Worm (Caenorhabditis elegans) whole organism, late embryonic: ENCODE data around the gene lin-25.

Experiments used
- ama-1 ChIP-seq: fragments of 150-350 bp; optimal IDR thresholded peaks from 2 replicates; lab custom pipeline; 2014
- ceh-45 ChIP-seq: fragments of 200-800 bp; sonication (Bioruptor generic); IDR thresholded peaks from 2 replicates; pipeline ENCODE4 v1.3.6; 2022; ENCODE audit warnings: missing genetic modification reagents, missing genetic modification characterization, missing compliant biosample characterization
- elt-2 ChIP-seq: sonication (generic microtip); optimal IDR thresholded peaks from 2 replicates; lab custom pipeline; 2016; ENCODE audit warnings: missing genetic modification reagents, missing genetic modification characterization, missing compliant biosample characterization
- fax-1 ChIP-seq: sonication (generic microtip); optimal IDR thresholded peaks from 2 replicates; lab custom pipeline; 2016; ENCODE audit warnings: missing genotype, missing genetic modification characterization, missing compliant biosample characterization
- fkh-10 ChIP-seq: fragments of 150-350 bp; optimal IDR thresholded peaks from 2 replicates; lab custom pipeline; 2014; ENCODE audit warnings: missing biosample characterization, missing genetic modification reagents, missing genetic modification characterization
- hlh-13 ChIP-seq: fragments of 200-800 bp; sonication (Bioruptor generic); optimal IDR thresholded peaks from 2 replicates; lab custom pipeline; 2018; ENCODE audit warnings: mild to moderate bottlenecking, missing genetic modification characterization, missing compliant biosample characterization
- lin-11 ChIP-seq: fragments of 200-800 bp; sonication (Bioruptor generic); optimal IDR thresholded peaks from 2 replicates; lab custom pipeline; 2018; ENCODE audit warnings: mild to moderate bottlenecking, missing genetic modification characterization, missing compliant biosample characterization
- nfya-1 ChIP-seq: sonication (generic microtip); optimal IDR thresholded peaks from 2 replicates; lab custom pipeline; 2017; ENCODE audit warnings: missing genetic modification characterization, mild to moderate bottlenecking, missing compliant biosample characterization, antibody characterized with exemption, moderate library complexity
- pag-3 ChIP-seq: sonication (generic microtip); optimal IDR thresholded peaks from 2 replicates; lab custom pipeline; 2016; ENCODE audit warnings: missing compliant biosample characterization, missing genetic modification characterization, borderline replicate concordance
- unc-55 ChIP-seq: sonication (generic microtip); optimal IDR thresholded peaks from 2 replicates; lab custom pipeline; 2017; ENCODE audit warnings: missing biosample characterization, missing genetic modification reagents, missing genetic modification characterization
- unc-86 ChIP-seq: sonication (generic microtip); optimal IDR thresholded peaks from 2 replicates; lab custom pipeline; 2016; ENCODE audit warnings: missing genetic modification characterization, missing compliant biosample characterization
- ztf-16 ChIP-seq: sonication (generic microtip); optimal IDR thresholded peaks from 2 replicates; lab custom pipeline; 2017; ENCODE audit warnings: missing genetic modification characterization, missing compliant biosample characterization

- TF ChIP-seq hlh-13 (GFP tag; lab: Kevin White, UChicago) (no peak), nfya-1 (tag; lab: Kevin White, UChicago) (no peak), ztf-16 (tag; lab: Kevin White, UChicago) (no peak), lin-11 (tag; lab: Kevin White, UChicago) (no peak), unc-55 (GFP tag; lab: Kevin White, UChicago) (no peak), fkh-10 (GFP tag; lab: Kevin White, UChicago) (no peak), fax-1 (tag; lab: Kevin White, UChicago) (no peak), ama-1 (lab: Kevin White, UChicago) (no peak), pag-3 (no peak), unc-86 (no peak), elt-2 (tag; lab: Kevin White, UChicago) (no peak), ceh-45 (GFP tag; lab: Robert Waterston, UW) (no peak)
Measured at ce11 chrV:12667397-12667796, 17.7 kb downstream of the lin-25 start.
